Fruit fly (Drosophila melanogaster): ENCODE data around the gene porin.

Gene porin

DNA sequence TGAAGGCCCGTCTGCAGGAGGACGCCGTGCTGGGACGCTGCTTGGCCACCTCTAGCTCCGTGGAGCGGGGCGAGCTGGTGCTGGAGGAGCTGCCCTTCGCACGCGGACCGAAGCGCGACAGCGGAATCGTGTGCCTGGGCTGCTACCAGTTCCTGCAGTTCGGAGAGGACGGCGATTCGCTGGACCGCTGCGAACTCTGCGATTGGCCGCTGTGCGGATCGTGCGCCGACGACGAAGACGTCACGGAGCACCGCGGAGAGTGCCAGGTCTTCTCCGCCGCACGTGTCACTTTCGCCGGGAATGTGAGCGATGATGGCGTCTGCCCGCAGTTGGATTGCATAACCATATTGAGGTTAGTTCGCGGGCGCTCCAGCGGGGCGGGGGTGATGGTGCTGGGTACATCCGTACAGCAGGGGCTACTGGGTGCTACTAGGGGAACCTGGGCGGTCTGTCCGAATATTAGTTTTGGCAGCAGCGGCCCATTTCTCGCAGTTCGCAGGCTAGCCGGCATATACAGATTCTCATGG is 751 bp upstream of the porin start (continued):
- TF ChIP-seq CG3847 (GFP tag; IDR thresholded peaks at IDR 0.05) (no peak), CG6689 (GFP tag; IDR thresholded peaks at IDR 0.05) (0 out of 2 replicates have a peak, but pooled peaks have one; percentile 4), sens-2 (GFP tag; IDR thresholded peaks at IDR 0.05) (no peak), chinmo (GFP tag; IDR thresholded peaks at IDR 0.05; ENCODE audit: partially characterized antibody) (0 out of 4 replicates have a peak, but pooled peaks have one; percentile 15), CG10654 (GFP tag; optimal IDR thresholded peaks at IDR 0.05) (no peak), yki (optimal IDR thresholded peaks at IDR 0.05) (no peak), inv (GFP tag; IDR thresholded peaks at IDR 0.05; ENCODE audit: partially characterized antibody) (0 out of 2 replicates have a peak, but pooled peaks have one; percentile 22), CG30403 (GFP tag; optimal IDR thresholded peaks at IDR 0.05) (no peak), ro (GFP tag; IDR thresholded peaks at IDR 0.05) (no peak), CG14050 (GFP tag; IDR thresholded peaks at IDR 0.05) (no peak), CG3995 (GFP tag; optimal IDR thresholded peaks at IDR 0.05) (no peak), dan (GFP tag; IDR thresholded peaks at IDR 0.05) (no peak), CG17186 (GFP tag; optimal IDR thresholded peaks at IDR 0.05) (no peak), Bdp1 (GFP tag; optimal IDR thresholded peaks at IDR 0.05) (no peak), Med (GFP tag) (peak; percentile 51), her (GFP tag; optimal IDR thresholded peaks at IDR 0.05) (no peak), CG17829 (tag; optimal IDR thresholded peaks at IDR 0.05) (no peak), slbo (GFP tag; IDR thresholded peaks at IDR 0.05) (0 out of 2 replicates have a peak, but pooled peaks have one; percentile 12), CG13296 (GFP tag; optimal IDR thresholded peaks at IDR 0.05) (no peak), fru (optimal IDR thresholded peaks at IDR 0.05) (no peak), CG16813 (GFP tag; IDR thresholded peaks at IDR 0.05; ENCODE audit: partially characterized antibody) (0 out of 3 replicates have a peak, but pooled peaks have one; percentile 17), dpn (GFP tag; optimal IDR thresholded peaks at IDR 0.05) (no peak), lbe (GFP tag; optimal IDR thresholded peaks at IDR 0.05) (no peak), gt (GFP tag; IDR thresholded peaks at IDR 0.05) (no peak), CG11504 (tag; optimal IDR thresholded peaks at IDR 0.05) (no peak)

DNA sequence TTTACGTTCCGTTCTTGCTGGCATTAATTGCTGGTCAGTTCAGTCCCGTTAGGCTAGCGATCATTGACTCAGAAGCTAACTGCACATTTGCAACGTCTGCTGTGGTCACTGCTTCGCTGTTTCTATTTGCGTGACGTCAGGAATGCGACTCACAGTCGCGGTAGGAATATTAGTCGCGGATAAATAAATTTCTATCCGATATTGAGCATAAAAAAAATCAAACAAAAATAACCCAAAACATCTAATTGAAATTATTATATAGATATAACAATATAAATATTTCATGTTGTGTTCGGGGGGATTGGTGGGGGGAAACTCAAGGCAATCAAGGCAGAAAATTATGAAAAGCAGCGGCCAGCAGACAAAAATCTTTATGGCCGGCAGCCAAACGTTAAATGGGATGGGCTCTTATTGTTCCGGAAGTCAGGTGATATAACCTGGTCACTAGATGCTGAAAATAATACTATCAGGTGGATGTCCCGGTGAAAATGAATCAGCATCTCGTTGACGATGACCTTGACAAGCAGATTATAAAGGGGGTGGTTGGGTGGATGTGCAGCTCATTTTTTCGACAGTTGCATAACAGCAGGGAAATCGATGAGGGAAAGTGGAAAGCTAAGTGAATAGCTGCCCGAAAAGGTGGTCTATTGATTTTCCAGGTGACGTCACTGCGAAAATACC is 997 bp downstream of the porin start, which contains the start of gene SmydA-3:
SmydA-3 (plus strand) TSS at position 631 of the 681 bp plus-strand sequence.
- TF ChIP-seq phol (tag; optimal IDR thresholded peaks at IDR 0.05) (peak; percentile 31), CG9797 (GFP tag; optimal IDR thresholded peaks at IDR 0.05) (no peak), hkb (optimal IDR thresholded peaks at IDR 0.05) (no peak), hkb (GFP tag; IDR thresholded peaks at IDR 0.05) (peak; percentile 71), grau (tag; optimal IDR thresholded peaks at IDR 0.05) (no peak), CG12104 (GFP tag; optimal IDR thresholded peaks at IDR 0.05) (peak; percentile 5), klu (GFP tag; IDR thresholded peaks at IDR 0.05) (no peak), esg (GFP tag; conservative IDR thresholded peaks at IDR 0.05) (0 out of 2 replicates have a peak, but pooled peaks have one; percentile 22), CG32532 (GFP tag; IDR thresholded peaks at IDR 0.05) (peak; percentile 45; the same call in 1 of the 2 replicates), az2 (GFP tag; optimal IDR thresholded peaks at IDR 0.05) (peak; percentile 20), Ptx1 (GFP tag; IDR thresholded peaks at IDR 0.05) (peak; percentile 20; the same call in 1 of the 2 replicates), CG5180 (GFP tag; optimal IDR thresholded peaks at IDR 0.05) (no peak), slp2 (GFP tag; optimal IDR thresholded peaks at IDR 0.05) (no peak), Ssrp (tag; optimal IDR thresholded peaks at IDR 0.05) (peak; percentile 18), CG12071 (GFP tag; optimal IDR thresholded peaks at IDR 0.05) (no peak), dysf (GFP tag; IDR thresholded peaks at IDR 0.05) (peak; percentile 14; the same call in 1 of the 3 replicates), nom (GFP tag; optimal IDR thresholded peaks at IDR 0.05) (no peak), dan (GFP tag; IDR thresholded peaks at IDR 0.05) (no peak), CG7357 (GFP tag; IDR thresholded peaks at IDR 0.05) (0 out of 3 replicates have a peak, but pooled peaks have one; percentile 22), HLH3B (GFP tag; IDR thresholded peaks at IDR 0.05) (0 out of 2 replicates have a peak, but pooled peaks have one; percentile 14), CG15073 (GFP tag; optimal IDR thresholded peaks at IDR 0.05) (peak; percentile 89), cad (GFP tag; optimal IDR thresholded peaks at IDR 0.05) (no peak), gce (GFP tag; IDR thresholded peaks at IDR 0.05) (peak; percentile 12; the same call in 1 of the 3 replicates), CG11093 (GFP tag; IDR thresholded peaks at IDR 0.05) (0 out of 3 replicates have a peak, but pooled peaks have one; percentile 9), Ada2b (GFP tag; IDR thresholded peaks at IDR 0.05) (0 out of 2 replicates have a peak, but pooled peaks have one; percentile 11), pan (optimal IDR thresholded peaks at IDR 0.05) (no peak), pan (GFP tag; optimal IDR thresholded peaks at IDR 0.05 in 1 of 2, IDR thresholded peaks at IDR 0.05 in 1 of 2) (peak in 1 of 2 experiments; percentile 38)

Data from whole organism, embryonic.